Worm (Caenorhabditis elegans): ENCODE results near the gene M151.10.

The M151.10 gene

ce11 chrII:3626872-3627271, 13.2 kb downstream of the M151.10 start, which contains the start of gene M151.3:
Gene M151.3, plus strand, starts transcription at chrII:3627172.
- TF ChIP-seq hmbx-1 (tag; optimal IDR thresholded peaks at IDR 0.05) (no peak), tbx-37 (GFP tag; conservative IDR thresholded peaks at IDR 0.05) (no peak), aly-1 (tag; optimal IDR thresholded peaks at IDR 0.05) (no peak), B0310.2 (tag; optimal IDR thresholded peaks at IDR 0.05) (no peak), ceh-36 (tag; optimal IDR thresholded peaks at IDR 0.05) (no peak), sea-1 (GFP tag; conservative IDR thresholded peaks at IDR 0.05) (no peak), tbx-11 (GFP tag; IDR thresholded peaks at IDR 0.05) (no peak), ceh-13 (GFP tag; optimal IDR thresholded peaks at IDR 0.05) (no peak), pes-1 (GFP tag; IDR thresholded peaks at IDR 0.05) (no peak), hmg-4 (GFP tag; optimal IDR thresholded peaks at IDR 0.05) (no peak), flt-1 (GFP tag; IDR thresholded peaks at IDR 0.05) (no peak), ets-7 (tag; optimal IDR thresholded peaks at IDR 0.05) (no peak)

ce11 chrII:3622014-3622413, 18.1 kb downstream of the M151.10 start, which contains the start of gene M151.7:
Gene M151.7, plus strand, starts transcription at chrII:3622314.
- TF ChIP-seq tbx-37 (GFP tag; conservative IDR thresholded peaks at IDR 0.05) (no peak), ama-1 (optimal IDR thresholded peaks at IDR 0.05) (no peak)

DNA sequence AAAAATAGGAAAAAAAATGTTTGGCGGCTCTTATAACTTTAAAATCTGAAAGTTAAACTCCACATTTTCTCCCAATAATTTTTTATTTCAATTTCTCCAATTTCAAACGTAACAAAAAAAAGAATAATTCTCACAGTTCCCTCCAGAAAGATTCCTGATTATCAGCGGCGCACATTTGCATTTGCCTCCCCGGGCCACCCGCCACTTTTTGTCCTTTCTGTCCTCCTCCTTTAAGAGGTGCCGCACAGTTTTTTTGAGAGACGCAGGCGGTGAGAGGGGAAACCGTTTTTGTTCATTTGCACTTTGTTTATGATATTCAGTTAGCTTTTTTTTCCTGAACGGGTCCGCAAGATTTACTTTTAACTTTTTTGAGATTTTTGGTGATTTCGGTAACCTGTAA, 19.2 kb downstream of the M151.10 start:
- TF ChIP-seq ceh-36 (tag; optimal IDR thresholded peaks at IDR 0.05) (no peak), ceh-13 (GFP tag; optimal IDR thresholded peaks at IDR 0.05) (no peak), hmg-4 (GFP tag; optimal IDR thresholded peaks at IDR 0.05) (no peak), tbx-37 (GFP tag; conservative IDR thresholded peaks at IDR 0.05) (no peak), scrt-1 (GFP tag; IDR thresholded peaks at IDR 0.05) (no peak), hnd-1 (tag; optimal IDR thresholded peaks at IDR 0.05) (no peak), sea-1 (GFP tag; conservative IDR thresholded peaks at IDR 0.05) (no peak), aly-1 (tag; optimal IDR thresholded peaks at IDR 0.05) (no peak), flt-1 (GFP tag; IDR thresholded peaks at IDR 0.05) (no peak), F13C5.2 (tag; optimal IDR thresholded peaks at IDR 0.05) (no peak), ets-7 (tag; optimal IDR thresholded peaks at IDR 0.05) (no peak), tra-4 (tag; optimal IDR thresholded peaks at IDR 0.05) (no peak), B0310.2 (tag; optimal IDR thresholded peaks at IDR 0.05) (no peak), ama-1 (optimal IDR thresholded peaks at IDR 0.05) (no peak)

ce11 chrII:3617512-3617911, 22.6 kb downstream of the M151.10 start, which contains the start of gene F40E12.1:
Gene F40E12.1, plus strand, starts transcription at chrII:3617812.
- TF ChIP-seq ceh-36 (tag; optimal IDR thresholded peaks at IDR 0.05) (no peak), B0310.2 (tag; optimal IDR thresholded peaks at IDR 0.05) (no peak), hmbx-1 (tag; optimal IDR thresholded peaks at IDR 0.05) (no peak), hmg-4 (GFP tag; optimal IDR thresholded peaks at IDR 0.05) (no peak), flt-1 (GFP tag; IDR thresholded peaks at IDR 0.05) (no peak), scrt-1 (GFP tag; IDR thresholded peaks at IDR 0.05) (no peak), tbx-37 (GFP tag; conservative IDR thresholded peaks at IDR 0.05) (no peak), tbx-11 (GFP tag; IDR thresholded peaks at IDR 0.05) (no peak)

DNA sequence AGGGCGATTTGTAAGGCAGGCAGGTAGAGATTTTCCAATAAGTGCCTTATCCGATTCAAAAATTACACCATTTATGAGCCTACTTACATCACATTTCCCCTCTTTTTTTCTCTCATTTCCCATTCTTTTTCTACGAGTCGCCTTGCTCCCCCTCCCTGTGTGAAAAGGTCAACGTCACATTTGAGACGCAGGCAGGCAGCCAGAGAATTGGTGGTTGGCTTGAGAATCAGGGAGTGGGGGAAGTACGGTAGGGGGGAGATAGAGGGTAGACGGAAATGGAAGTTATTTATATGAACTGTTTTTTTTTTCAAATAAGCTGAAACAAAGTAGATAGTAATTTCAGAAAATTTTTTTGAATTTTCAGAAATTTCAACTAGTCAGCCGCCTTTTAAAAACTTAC, 23.5 kb downstream of the M151.10 start:
- no peak for TF ChIP-seq hmbx-1 (tag; optimal IDR thresholded peaks at IDR 0.05)
- TF ChIP-seq tbx-37 (GFP tag; conservative IDR thresholded peaks at IDR 0.05) = no peak

- no peak for TF ChIP-seq aly-1 (tag; optimal IDR thresholded peaks at IDR 0.05)
- TF ChIP-seq ceh-13 (GFP tag; optimal IDR thresholded peaks at IDR 0.05) = no peak
- no peak for TF ChIP-seq pes-1 (GFP tag; IDR thresholded peaks at IDR 0.05)
- TF ChIP-seq ama-1 (optimal IDR thresholded peaks at IDR 0.05) = no peak
- TF ChIP-seq tra-4 (tag; optimal IDR thresholded peaks at IDR 0.05) = no peak
- no peak for TF ChIP-seq ets-7 (tag; optimal IDR thresholded peaks at IDR 0.05)
- TF ChIP-seq flt-1 (GFP tag; IDR thresholded peaks at IDR 0.05) = no peak
- TF ChIP-seq tbx-37 (GFP tag; conservative IDR thresholded peaks at IDR 0.05) = no peak
- TF ChIP-seq scrt-1 (GFP tag; IDR thresholded peaks at IDR 0.05) = no peak
- no peak for TF ChIP-seq hmg-4 (GFP tag; optimal IDR thresholded peaks at IDR 0.05)
- TF ChIP-seq hmbx-1 (tag; optimal IDR thresholded peaks at IDR 0.05) = no peak
- no peak for TF ChIP-seq tbx-11 (GFP tag; IDR thresholded peaks at IDR 0.05)
- no peak for TF ChIP-seq F13C5.2 (tag; optimal IDR thresholded peaks at IDR 0.05)
- TF ChIP-seq hnd-1 (tag; optimal IDR thresholded peaks at IDR 0.05) = no peak
- no peak for TF ChIP-seq sea-1 (GFP tag; conservative IDR thresholded peaks at IDR 0.05)
These were observed 30.3 kb downstream of the M151.10 start, which contains the start of gene Y49F6A.5 for ce11 chrII:3609764-3610163. Gene Y49F6A.5, minus strand, starts transcription at chrII:3609864.

- TF ChIP-seq hnd-1 (tag; optimal IDR thresholded peaks at IDR 0.05) = no peak
- TF ChIP-seq pes-1 (GFP tag; IDR thresholded peaks at IDR 0.05) = no peak
- TF ChIP-seq tbx-11 (GFP tag; IDR thresholded peaks at IDR 0.05) = no peak
- no peak for TF ChIP-seq tra-4 (tag; optimal IDR thresholded peaks at IDR 0.05)
- no peak for TF ChIP-seq ets-7 (tag; optimal IDR thresholded peaks at IDR 0.05)
- TF ChIP-seq F13C5.2 (tag; optimal IDR thresholded peaks at IDR 0.05) = no peak
- TF ChIP-seq B0310.2 (tag; optimal IDR thresholded peaks at IDR 0.05) = no peak
- TF ChIP-seq ceh-13 (GFP tag; optimal IDR thresholded peaks at IDR 0.05) = no peak
- TF ChIP-seq ceh-36 (tag; optimal IDR thresholded peaks at IDR 0.05) = no peak
- TF ChIP-seq ama-1 (optimal IDR thresholded peaks at IDR 0.05) = no peak
- no peak for TF ChIP-seq tbx-37 (GFP tag; conservative IDR thresholded peaks at IDR 0.05)
- TF ChIP-seq hmbx-1 (tag; optimal IDR thresholded peaks at IDR 0.05) = no peak
- no peak for TF ChIP-seq sea-1 (GFP tag; conservative IDR thresholded peaks at IDR 0.05)
- TF ChIP-seq scrt-1 (GFP tag; IDR thresholded peaks at IDR 0.05) = no peak
These were observed 35.5 kb downstream of the M151.10 start for ce11 chrII:3604578-3604977.

DNA sequence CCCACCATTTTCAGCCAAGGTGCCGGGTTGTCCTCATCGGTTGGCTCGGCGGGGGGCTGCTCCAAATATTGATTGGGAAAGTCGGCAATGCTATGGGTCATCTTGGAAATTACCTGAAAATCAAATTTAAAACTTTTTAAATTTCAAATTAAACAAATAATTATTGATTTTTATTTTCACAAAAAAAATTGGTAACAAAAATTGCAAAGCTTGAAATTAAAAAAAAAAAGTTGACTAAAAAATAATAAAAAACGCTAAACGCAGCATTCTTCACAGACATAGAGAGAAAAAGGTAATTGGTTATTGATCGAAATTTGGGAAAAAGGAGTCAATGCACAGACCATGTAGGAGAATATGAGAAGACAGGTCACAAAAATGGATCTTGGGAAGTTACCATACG, 41.4 kb downstream of the M151.10 start, which contains the start of gene Y49F6A.11:
Gene Y49F6A.11 (minus strand): TSS at position 101 of the 400 bp plus-strand sequence.
- no peak for TF ChIP-seq scrt-1 (GFP tag; IDR thresholded peaks at IDR 0.05)
- no peak for TF ChIP-seq B0310.2 (tag; optimal IDR thresholded peaks at IDR 0.05)
- no peak for TF ChIP-seq tra-4 (tag; optimal IDR thresholded peaks at IDR 0.05)
- no peak for TF ChIP-seq sea-1 (GFP tag; conservative IDR thresholded peaks at IDR 0.05)
- no peak for TF ChIP-seq ceh-13 (GFP tag; optimal IDR thresholded peaks at IDR 0.05)
- TF ChIP-seq hmg-4 (GFP tag; optimal IDR thresholded peaks at IDR 0.05) = no peak
- no peak for TF ChIP-seq pes-1 (GFP tag; IDR thresholded peaks at IDR 0.05)
- TF ChIP-seq hmbx-1 (tag; optimal IDR thresholded peaks at IDR 0.05) = no peak
- TF ChIP-seq ama-1 (optimal IDR thresholded peaks at IDR 0.05) = no peak
- no peak for TF ChIP-seq tbx-11 (GFP tag; IDR thresholded peaks at IDR 0.05)
- TF ChIP-seq hnd-1 (tag; optimal IDR thresholded peaks at IDR 0.05) = no peak
- no peak for TF ChIP-seq flt-1 (GFP tag; IDR thresholded peaks at IDR 0.05)
- no peak for TF ChIP-seq tbx-37 (GFP tag; conservative IDR thresholded peaks at IDR 0.05)
- TF ChIP-seq ceh-36 (tag; optimal IDR thresholded peaks at IDR 0.05) = no peak
- TF ChIP-seq ets-7 (tag; optimal IDR thresholded peaks at IDR 0.05) = no peak
- no peak for TF ChIP-seq aly-1 (tag; optimal IDR thresholded peaks at IDR 0.05)
- no peak for TF ChIP-seq F13C5.2 (tag; optimal IDR thresholded peaks at IDR 0.05)
